Fruit fly (Drosophila melanogaster): ENCODE results near the gene IM33.

dm6 chr2L:3685139-3685851, 11.2 kb downstream of the IM33 start:
- TF ChIP-seq pan (optimal IDR thresholded peaks at IDR 0.05) (no peak), usp (GFP tag; optimal IDR thresholded peaks at IDR 0.05) (no peak), Hnf4 (GFP tag; optimal IDR thresholded peaks at IDR 0.05) (no peak), Myc (optimal IDR thresholded peaks at IDR 0.05) (no peak), psq (GFP tag; optimal IDR thresholded peaks at IDR 0.05) (no peak), Mio (GFP tag; optimal IDR thresholded peaks at IDR 0.05) (no peak)

Measured in whole organism, wandering third instar larva.